Worm (Caenorhabditis elegans) whole organism, early embryonic: ENCODE data around the gene clec-229.

Experiments used
- B0310.2 ChIP-seq: sonication (generic microtip); optimal IDR thresholded peaks from 2 replicates; lab custom pipeline; 2016; ENCODE audit warnings: mild to moderate bottlenecking, missing genetic modification characterization, missing compliant biosample characterization
- aly-1 ChIP-seq: sonication (generic microtip); optimal IDR thresholded peaks from 2 replicates; lab custom pipeline; 2016; ENCODE audit warnings: missing genetic modification characterization, missing compliant biosample characterization
- ama-1 ChIP-seq: fragments of 150-350 bp; optimal IDR thresholded peaks from 2 replicates; lab custom pipeline; 2014
- flt-1 ChIP-seq: fragments of 200-800 bp; sonication (Bioruptor generic); IDR thresholded peaks from 2 replicates; pipeline ENCODE4 v1.3.6; 2022; ENCODE audit warnings: missing genetic modification characterization, missing compliant biosample characterization
- hmbx-1 ChIP-seq: sonication (generic microtip); optimal IDR thresholded peaks from 2 replicates; lab custom pipeline; 2016; ENCODE audit warnings: mild to moderate bottlenecking, missing genetic modification characterization, missing compliant biosample characterization
- hmg-4 ChIP-seq: fragments of 200-800 bp; sonication (Bioruptor generic); optimal IDR thresholded peaks from 2 replicates; lab custom pipeline; 2018; ENCODE audit warnings: mild to moderate bottlenecking, missing genetic modification characterization, missing compliant biosample characterization
- hnd-1 ChIP-seq: sonication (generic microtip); optimal IDR thresholded peaks from 2 replicates; lab custom pipeline; 2016; ENCODE audit warnings: missing genetic modification characterization, missing compliant biosample characterization
- scrt-1 ChIP-seq: fragments of 200-800 bp; sonication (Bioruptor generic); IDR thresholded peaks from 2 replicates; pipeline ENCODE4 v1.3.6; 2022; ENCODE audit warnings: missing genetic modification characterization, missing compliant biosample characterization
- sea-1 ChIP-seq: fragments of 200-800 bp; sonication (Bioruptor generic); conservative IDR thresholded peaks from 2 replicates; pipeline ENCODE4 v1.3.6; 2022; ENCODE audit warnings: missing genetic modification characterization, missing compliant biosample characterization
- tbx-11 ChIP-seq: fragments of 200-800 bp; sonication (Bioruptor generic); IDR thresholded peaks from 2 replicates; pipeline ENCODE4 v1.3.6; 2022; ENCODE audit warnings: missing genetic modification characterization, missing compliant biosample characterization
- tra-4 ChIP-seq: sonication (generic microtip); optimal IDR thresholded peaks from 2 replicates; lab custom pipeline; 2017; ENCODE audit warnings: missing genetic modification characterization, missing compliant biosample characterization

ce11 chrV:15305502-15305901 lies 35.8 kb downstream of the clec-229 start, which contains the start of gene T26H8.5:
- TF ChIP-seq hnd-1 (tag; lab: Kevin White, UChicago) (no peak), tbx-11 (GFP tag; lab: Robert Waterston, UW) (no peak), ama-1 (lab: Kevin White, UChicago) (no peak), hmg-4 (GFP tag; lab: Kevin White, UChicago) (no peak), hmbx-1 (no peak), flt-1 (no peak), sea-1 (no peak), aly-1 (no peak), B0310.2 (tag; lab: Kevin White, UChicago) (no peak), tra-4 (tag; lab: Kevin White, UChicago) (no peak), scrt-1 (GFP tag; lab: Robert Waterston, UW) (no peak)
